Fruit fly (Drosophila melanogaster) whole organism, embryonic: Measurements from ENCODE around the gene caz.
A peak's percentile ranks its signal among the peaks of the same experiment; 100 is the strongest.

Source experiments
- Awh ChIP-seq: fragments of 200-800 bp; sonication (Bioruptor generic); IDR thresholded peaks from 2 replicates; pipeline ENCODE4, ENCODE4 v1.3.6; 2022; ENCODE audit warnings: missing biosample characterization, missing genetic modification characterization
- B-H1 ChIP-seq: fragments of 200-800 bp; sonication (Bioruptor generic); IDR thresholded peaks from 3 replicates; pipeline ENCODE4 v1.3.6; 2022; ENCODE audit warnings: missing biosample characterization, missing genetic modification characterization
- Bdp1 ChIP-seq: fragments of 200-800 bp; sonication (Bioruptor generic); optimal IDR thresholded peaks from 3 replicates; lab custom pipeline; 2016; ENCODE audit warnings: missing biosample characterization, missing genetic modification characterization
- Bteb2 ChIP-seq: fragments of 200-800 bp; sonication (Bioruptor generic); optimal IDR thresholded peaks from 2 replicates; lab custom pipeline; 2016; ENCODE audit warnings: missing biosample characterization, missing genetic modification characterization
- CG12391 ChIP-seq: fragments of 200-800 bp; sonication (Bioruptor generic); optimal IDR thresholded peaks from 3 replicates; lab custom pipeline; 2018; ENCODE audit warnings: missing biosample characterization, mild to moderate bottlenecking, missing genetic modification characterization, moderate library complexity
- CG12769 ChIP-seq: fragments of 200-800 bp; sonication (Bioruptor generic); optimal IDR thresholded peaks from 2 replicates; lab custom pipeline; 2019; ENCODE audit warnings: missing biosample characterization, mild to moderate bottlenecking, missing genetic modification characterization, moderate library complexity
- CG13775 ChIP-seq: fragments of 200-800 bp; sonication (Bioruptor generic); optimal IDR thresholded peaks from 3 replicates; lab custom pipeline; 2017; ENCODE audit warnings: missing biosample characterization, mild to moderate bottlenecking, missing genetic modification characterization
- CG14710 ChIP-seq: fragments of 200-800 bp; sonication (Bioruptor generic); optimal IDR thresholded peaks from 3 replicates; lab custom pipeline; 2019; ENCODE audit warnings: missing biosample characterization, mild to moderate bottlenecking, missing genetic modification characterization, moderate library complexity
- CG18599 ChIP-seq: fragments of 200-800 bp; sonication (Bioruptor generic); optimal IDR thresholded peaks from 3 replicates; lab custom pipeline; 2017; ENCODE audit warnings: missing biosample characterization, missing genetic modification characterization, mild to moderate bottlenecking, moderate library complexity, missing genetic modification reagents
- CG2116 ChIP-seq: fragments of 200-800 bp; sonication (Bioruptor generic); optimal IDR thresholded peaks from 3 replicates; lab custom pipeline; 2018; ENCODE audit warnings: missing biosample characterization, mild to moderate bottlenecking, missing genetic modification characterization
- CG32532 ChIP-seq: fragments of 200-800 bp; sonication (Bioruptor generic); IDR thresholded peaks from 2 replicates; pipeline ENCODE4 v1.3.6; 2022; ENCODE audit warnings: missing biosample characterization, missing genetic modification characterization
- CG34376 ChIP-seq: fragments of 200-800 bp; sonication (Bioruptor generic); optimal IDR thresholded peaks from 2 replicates; lab custom pipeline; 2018; ENCODE audit warnings: missing biosample characterization, mild to moderate bottlenecking, missing genetic modification characterization
- CG6254 ChIP-seq: fragments of 200-800 bp; sonication (Bioruptor generic); optimal IDR thresholded peaks from 3 replicates; lab custom pipeline; 2017; ENCODE audit warnings: mild to moderate bottlenecking, missing biosample characterization, missing genetic modification reagents, missing genetic modification characterization
- CG6791 ChIP-seq: fragments of 200-800 bp; sonication (Bioruptor generic); IDR thresholded peaks from 3 replicates; pipeline ENCODE4 v1.3.6; 2022; ENCODE audit warnings: missing biosample characterization, missing genetic modification characterization; ENCODE audit not compliant: partially characterized antibody
- CG7271 ChIP-seq: fragments of 200-800 bp; sonication (Bioruptor generic); optimal IDR thresholded peaks from 2 replicates; lab custom pipeline; 2018; ENCODE audit warnings: missing biosample characterization, mild to moderate bottlenecking, missing genetic modification characterization, moderate library complexity
- CG7357 ChIP-seq: fragments of 200-800 bp; sonication (Bioruptor generic); IDR thresholded peaks from 3 replicates; pipeline ENCODE4 v1.3.6; 2022; ENCODE audit warnings: missing biosample characterization, missing genetic modification characterization
- CG7786 ChIP-seq: fragments of 200-800 bp; sonication (Bioruptor generic); optimal IDR thresholded peaks from 2 replicates; lab custom pipeline; 2016; ENCODE audit warnings: missing biosample characterization, missing genetic modification characterization
- CG9797 ChIP-seq: fragments of 200-800 bp; sonication (Bioruptor generic); optimal IDR thresholded peaks from 3 replicates; lab custom pipeline; 2018; ENCODE audit warnings: missing biosample characterization, mild to moderate bottlenecking, missing genetic modification characterization
- CG9817 ChIP-seq: fragments of 200-800 bp; sonication (Bioruptor generic); optimal IDR thresholded peaks from 2 replicates; lab custom pipeline; 2018; ENCODE audit warnings: missing biosample characterization, mild to moderate bottlenecking, missing genetic modification characterization, moderate library complexity
- CG9876 ChIP-seq: fragments of 200-800 bp; sonication (Bioruptor generic); optimal IDR thresholded peaks from 2 replicates; lab custom pipeline; 2016; ENCODE audit warnings: missing biosample characterization, missing genetic modification characterization
- Dbx ChIP-seq: fragments of 200-800 bp; sonication (Bioruptor generic); IDR thresholded peaks from 3 replicates; pipeline ENCODE4 v1.3.6; 2022; ENCODE audit warnings: missing biosample characterization, missing genetic modification characterization
- Dip3 ChIP-seq: fragments of 200-800 bp; sonication (Bioruptor generic); optimal IDR thresholded peaks from 3 replicates; lab custom pipeline; 2016; ENCODE audit warnings: missing biosample characterization, missing genetic modification characterization
- Dp ChIP-seq: fragments of 200-800 bp; sonication (Bioruptor generic); optimal IDR thresholded peaks from 2 replicates; lab custom pipeline; 2018; ENCODE audit warnings: missing biosample characterization, mild to moderate bottlenecking, missing genetic modification characterization, moderate library complexity
- Eip74EF ChIP-seq, 2 experiments: fragments of 200-800 bp in 1 of 2; fragments of >200 bp in 1 of 2; sonication (Bioruptor generic) in 1 of 2; optimal IDR thresholded peaks; 2 replicates each; lab custom pipeline; 2017 to 2019; ENCODE audit warnings: missing biosample characterization in 2 of 2, missing genetic modification characterization in 2 of 2, mild to moderate bottlenecking in 1 of 2, moderate library complexity in 1 of 2
- Fer3 ChIP-seq: fragments of 200-800 bp; sonication (Bioruptor generic); optimal IDR thresholded peaks from 2 replicates; lab custom pipeline; 2018; ENCODE audit warnings: missing biosample characterization, mild to moderate bottlenecking, missing genetic modification characterization, moderate library complexity
- NC2α ChIP-seq: fragments of 200-800 bp; sonication (Bioruptor generic); optimal IDR thresholded peaks from 2 replicates; lab custom pipeline; 2016; ENCODE audit warnings: missing biosample characterization, missing genetic modification characterization
- NFAT ChIP-seq: fragments of 200-800 bp; sonication (Bioruptor generic); IDR thresholded peaks from 2 replicates; pipeline ENCODE4 v1.3.6; 2022; ENCODE audit warnings: missing biosample characterization, missing genetic modification characterization
- Ptx1 ChIP-seq: fragments of 200-800 bp; sonication (Bioruptor generic); IDR thresholded peaks from 2 replicates; pipeline ENCODE4 v1.3.6; 2022; ENCODE audit warnings: missing biosample characterization, missing genetic modification characterization
- Trl ChIP-seq, 3 experiments: fragments of >200 bp in 2 of 3; fragments of 200-800 bp in 1 of 3; sonication (Bioruptor generic) in 1 of 3; optimal IDR thresholded peaks; 2 replicates in 1 of 3; 3 replicates in 2 of 3; lab custom pipeline; 2016 to 2017; ENCODE audit warnings: missing biosample characterization in 1 of 3, missing genetic modification characterization in 1 of 3
- ato ChIP-seq: fragments of 200-800 bp; sonication (Bioruptor generic); IDR thresholded peaks from 2 replicates; pipeline ENCODE4 v1.3.6; 2022; ENCODE audit warnings: missing biosample characterization, missing genetic modification characterization; ENCODE audit not compliant: partially characterized antibody
- az2 ChIP-seq: fragments of 200-800 bp; sonication (Bioruptor generic); optimal IDR thresholded peaks from 3 replicates; lab custom pipeline; 2016; ENCODE audit warnings: missing biosample characterization, missing genetic modification characterization
- btn ChIP-seq: fragments of 200-800 bp; sonication (Bioruptor generic); optimal IDR thresholded peaks from 2 replicates; lab custom pipeline; 2016; ENCODE audit warnings: missing biosample characterization, missing genetic modification characterization
- gcm2 ChIP-seq: fragments of 200-800 bp; sonication (Bioruptor generic); optimal IDR thresholded peaks from 2 replicates; lab custom pipeline; 2016; ENCODE audit warnings: missing biosample characterization, missing genetic modification characterization
- gem ChIP-seq: fragments of 200-800 bp; sonication (Bioruptor generic); optimal IDR thresholded peaks from 2 replicates; lab custom pipeline; 2019; ENCODE audit warnings: missing biosample characterization, mild to moderate bottlenecking, missing genetic modification characterization, moderate library complexity
- inv ChIP-seq: fragments of 200-800 bp; sonication (Bioruptor generic); IDR thresholded peaks from 2 replicates; pipeline ENCODE4 v1.3.6; 2022; ENCODE audit warnings: missing biosample characterization, missing genetic modification characterization; ENCODE audit not compliant: partially characterized antibody
- lilli ChIP-seq: fragments of 200-800 bp; sonication (Bioruptor generic); optimal IDR thresholded peaks from 3 replicates; lab custom pipeline; 2016; ENCODE audit warnings: missing biosample characterization, missing genetic modification characterization
- mam ChIP-seq: fragments of 200-800 bp; sonication (Bioruptor generic); optimal IDR thresholded peaks from 3 replicates; lab custom pipeline; 2016; ENCODE audit warnings: missing biosample characterization, missing genetic modification characterization
- mirr ChIP-seq: fragments of 200-800 bp; sonication (Bioruptor generic); optimal IDR thresholded peaks from 3 replicates; lab custom pipeline; 2018; ENCODE audit warnings: missing biosample characterization, mild to moderate bottlenecking, missing genetic modification characterization
- pho ChIP-seq: fragments of 200-800 bp; sonication (Bioruptor generic); optimal IDR thresholded peaks from 2 replicates; lab custom pipeline; 2016; ENCODE audit warnings: missing biosample characterization, missing genetic modification characterization
- pnt ChIP-seq: fragments of 200-800 bp; sonication (Bioruptor generic); optimal IDR thresholded peaks from 3 replicates; lab custom pipeline; 2016; ENCODE audit warnings: missing biosample characterization, missing genetic modification characterization
- psq ChIP-seq: fragments of 200-800 bp; sonication (Bioruptor generic); optimal IDR thresholded peaks from 2 replicates; lab custom pipeline; 2017; ENCODE audit warnings: missing biosample characterization, missing genetic modification characterization
- row ChIP-seq: fragments of 200-800 bp; sonication (Bioruptor generic); IDR thresholded peaks from 3 replicates; pipeline ENCODE4 v1.3.6; 2022; ENCODE audit warnings: missing biosample characterization, missing genetic modification characterization
- so ChIP-seq: fragments of 200-800 bp; sonication (Bioruptor generic); IDR thresholded peaks from 3 replicates; pipeline ENCODE4 v1.3.6; 2022; ENCODE audit warnings: missing biosample characterization, missing genetic modification characterization
- tap ChIP-seq: fragments of 200-800 bp; optimal IDR thresholded peaks from 3 replicates; lab custom pipeline; 2019; ENCODE audit warnings: missing biosample characterization, mild to moderate bottlenecking, missing genetic modification characterization, moderate library complexity
- tio ChIP-seq: fragments of 200-800 bp; sonication (Bioruptor generic); optimal IDR thresholded peaks from 2 replicates; lab custom pipeline; 2017; ENCODE audit warnings: missing biosample characterization, missing genetic modification characterization, inconsistent platforms
- unpg ChIP-seq: fragments of 200-800 bp; sonication (Bioruptor generic); optimal IDR thresholded peaks from 3 replicates; lab custom pipeline; 2018; ENCODE audit warnings: missing biosample characterization, mild to moderate bottlenecking, missing genetic modification characterization, moderate library complexity
- z ChIP-seq: fragments of 200-800 bp; sonication (Bioruptor generic); IDR thresholded peaks from 3 replicates; pipeline ENCODE4 v1.3.6; 2022; ENCODE audit warnings: missing biosample characterization, missing genetic modification characterization
- zfh1 ChIP-seq: fragments of 200-800 bp; sonication (Bioruptor generic); IDR thresholded peaks from 3 replicates; pipeline ENCODE4 v1.3.6; 2022; ENCODE audit warnings: missing biosample characterization, missing genetic modification characterization

The caz gene

dm6 chrX:16296423-16297292 is 8.0 kb downstream of the caz start, which contains the start of gene CG3632 (continued):
- no peak for TF ChIP-seq CG12391 (tag; lab: Kevin White, UChicago)
- TF ChIP-seq CG7357 (GFP tag; lab: Robert Waterston, UW) = no peak
- TF ChIP-seq tio (GFP tag; lab: Kevin White, UChicago) = no peak
- peak; percentile 94 for TF ChIP-seq CG6791 (GFP tag; lab: Robert Waterston, UW)
- no peak for TF ChIP-seq CG9876
- no peak for TF ChIP-seq unpg (GFP tag; lab: Kevin White, UChicago)
- TF ChIP-seq CG9797 (GFP tag; lab: Kevin White, UChicago) = peak; percentile 30
- TF ChIP-seq CG7786 (GFP tag; lab: Kevin White, UChicago) = peak; percentile 61
- TF ChIP-seq CG7271 (tag; lab: Kevin White, UChicago) = no peak
- no peak for TF ChIP-seq z (GFP tag; lab: Robert Waterston, UW)
- TF ChIP-seq CG13775 = peak; percentile 2
- peak; percentile 85 for TF ChIP-seq CG2116 (GFP tag; lab: Kevin White, UChicago)
- TF ChIP-seq tap (tag; lab: Kevin White, UChicago) = no peak
- peak; percentile 26 for TF ChIP-seq gcm2 (GFP tag; lab: Kevin White, UChicago)
- TF ChIP-seq lilli = peak; percentile 77
- TF ChIP-seq Dip3 = no peak
- TF ChIP-seq CG34376 = peak; percentile 37
- peak; percentile 32 for TF ChIP-seq Dp (GFP tag; lab: Kevin White, UChicago)
- no peak for TF ChIP-seq pnt (GFP tag; lab: Kevin White, UChicago)
- TF ChIP-seq CG9817 = no peak
- no peak for TF ChIP-seq gem (tag; lab: Kevin White, UChicago)
- no peak for TF ChIP-seq psq (GFP tag; lab: Kevin White, UChicago)
- no peak for TF ChIP-seq Bteb2 (GFP tag; lab: Kevin White, UChicago)
- TF ChIP-seq Awh = no peak
- no peak for TF ChIP-seq Bdp1 (GFP tag; lab: Kevin White, UChicago)
- TF ChIP-seq Dbx = peak; percentile 69; the same call in 2 of the 3 replicates
- TF ChIP-seq az2 = no peak
- TF ChIP-seq CG14710 (tag; lab: Kevin White, UChicago) = peak; percentile 34
- peak; percentile 68; the same call in 1 of the 2 replicates for TF ChIP-seq inv (GFP tag; lab: Robert Waterston, UW)
- no peak for TF ChIP-seq B-H1 (GFP tag; lab: Robert Waterston, UW)
- 0 out of 3 replicates have a peak, but pooled peaks have one; percentile 11 for TF ChIP-seq so (GFP tag; lab: Robert Waterston, UW)
- peak; percentile 46 for TF ChIP-seq row (GFP tag; lab: Robert Waterston, UW)
- no peak for TF ChIP-seq CG18599 (GFP tag; lab: Kevin White, UChicago)
- no peak for TF ChIP-seq Fer3 (tag; lab: Kevin White, UChicago)
- peak; percentile 62 for TF ChIP-seq mam (GFP tag; lab: Kevin White, UChicago)
- TF ChIP-seq Trl (optimal IDR thresholded peaks at IDR 0.05; lab: Kevin White, UChicago) = no peak
- peak; percentile 44 for TF ChIP-seq Trl (GFP tag; optimal IDR thresholded peaks at IDR 0.05; lab: Kevin White, UChicago)
- TF ChIP-seq CG32532 (GFP tag; lab: Robert Waterston, UW) = peak; percentile 47
- peak; percentile 51 for TF ChIP-seq mirr (GFP tag; lab: Kevin White, UChicago)
- TF ChIP-seq btn (GFP tag; lab: Kevin White, UChicago) = no peak
- no peak for TF ChIP-seq CG6254
- 0 out of 3 replicates have a peak, but pooled peaks have one; percentile 19 for TF ChIP-seq zfh1 (GFP tag; lab: Robert Waterston, UW)
- peak; percentile 32 for TF ChIP-seq pho (GFP tag; lab: Kevin White, UChicago)
- TF ChIP-seq NFAT (GFP tag; lab: Robert Waterston, UW) = peak; percentile 51; the same call in 1 of the 2 replicates
- no peak for TF ChIP-seq NC2α (GFP tag; lab: Kevin White, UChicago)
- TF ChIP-seq CG12769 (tag; lab: Kevin White, UChicago) = no peak
- no peak; the same call in none of the 2 replicates for TF ChIP-seq Ptx1 (GFP tag; lab: Robert Waterston, UW)
- no peak for TF ChIP-seq Eip74EF (GFP tag; optimal IDR thresholded peaks at IDR 0.05; lab: Kevin White, UChicago)
- peak; percentile 87 for TF ChIP-seq ato (GFP tag; lab: Robert Waterston, UW)
